Worm (Caenorhabditis elegans) whole organism, L4 larva: ENCODE measurements around the gene srh-111.

Experiments used
- ceh-44 ChIP-seq: fragments of 200-800 bp; sonication (Bioruptor generic); IDR thresholded peaks from 2 replicates; pipeline ENCODE4 v1.3.6; 2022; ENCODE audit warnings: missing genetic modification reagents, missing genetic modification characterization, missing compliant biosample characterization
- ceh-82 ChIP-seq: sonication (generic microtip); optimal IDR thresholded peaks from 2 replicates; lab custom pipeline; 2017; ENCODE audit warnings: missing biosample characterization, missing genetic modification characterization
- daf-19 ChIP-seq: fragments of 200-800 bp; sonication (Bioruptor generic); conservative IDR thresholded peaks from 2 replicates; pipeline ENCODE4 v1.3.6; 2022; ENCODE audit warnings: missing genetic modification characterization, missing compliant biosample characterization
- daf-8 ChIP-seq: fragments of 200-800 bp; sonication (Bioruptor generic); IDR thresholded peaks from 2 replicates; pipeline ENCODE4 v1.3.6; 2022; ENCODE audit warnings: missing genetic modification characterization, missing compliant biosample characterization
- dpl-1 ChIP-seq: fragments of 150-350 bp; optimal IDR thresholded peaks from 2 replicates; lab custom pipeline; 2014; ENCODE audit warnings: missing biosample characterization, missing genetic modification reagents, missing genetic modification characterization
- fos-1 ChIP-seq: fragments of 150-350 bp; optimal IDR thresholded peaks from 2 replicates; lab custom pipeline; 2014; ENCODE audit warnings: missing biosample characterization, missing genetic modification characterization
- lin-13 ChIP-seq: fragments of 150-350 bp; optimal IDR thresholded peaks from 2 replicates; lab custom pipeline; 2014; ENCODE audit warnings: missing biosample characterization, missing genetic modification reagents, missing genetic modification characterization
- lin-39 ChIP-seq: fragments of 150-350 bp; optimal IDR thresholded peaks from 2 replicates; lab custom pipeline; 2014; ENCODE audit warnings: missing biosample characterization, missing genetic modification reagents, missing genetic modification characterization
- nhr-76 ChIP-seq: fragments of 150-350 bp; optimal IDR thresholded peaks from 2 replicates; lab custom pipeline; 2014; ENCODE audit warnings: missing biosample characterization, missing genetic modification characterization
- snpc-4 ChIP-seq: fragments of 150-350 bp; optimal IDR thresholded peaks from 2 replicates; lab custom pipeline; 2014; ENCODE audit warnings: missing biosample characterization, missing genetic modification characterization
- ztf-11 ChIP-seq: fragments of 150-350 bp; optimal IDR thresholded peaks from 2 replicates; lab custom pipeline; 2014; ENCODE audit warnings: missing biosample characterization, missing genetic modification characterization

- no peak for TF ChIP-seq lin-13 (GFP tag; lab: Kevin White, UChicago)
- no peak for TF ChIP-seq daf-8 (GFP tag; lab: Robert Waterston, UW)
- TF ChIP-seq lin-39 = no peak
- no peak for TF ChIP-seq ceh-44
- no peak for TF ChIP-seq snpc-4
- TF ChIP-seq fos-1 = no peak
- no peak for TF ChIP-seq daf-19 (GFP tag; lab: Robert Waterston, UW)
- no peak for TF ChIP-seq nhr-76
- TF ChIP-seq ceh-82 (tag; lab: Kevin White, UChicago) = no peak
- TF ChIP-seq dpl-1 (GFP tag; lab: Kevin White, UChicago) = no peak
- no peak for TF ChIP-seq ztf-11
Observed at ce11 chrV:17438317-17438716, 46.7 kb downstream of the srh-111 start, which contains the start of gene srsx-2.
